Worm (Caenorhabditis elegans): ENCODE data around the gene M153.3.

Gene M153.3

DNA sequence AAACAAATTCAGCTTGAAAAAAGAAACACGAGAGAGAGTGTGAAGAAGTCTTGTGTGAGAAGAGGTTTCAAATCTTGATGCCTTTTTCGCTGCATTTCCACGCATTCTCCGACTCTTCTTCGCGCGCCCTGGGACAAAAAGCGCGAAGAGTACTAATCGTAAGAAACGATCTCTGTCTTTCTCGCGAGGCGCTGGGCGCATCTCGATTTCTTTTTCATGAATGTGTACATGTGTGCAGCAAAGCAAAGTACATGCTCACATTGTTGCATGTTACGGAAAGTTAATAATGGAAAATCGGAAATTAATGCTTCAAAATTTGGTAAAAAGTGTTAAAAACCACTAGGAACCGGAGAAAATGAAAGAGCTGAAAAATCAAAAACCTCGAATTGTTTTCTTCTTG, 34.9 kb downstream of the M153.3 start:
- TF ChIP-seq ceh-9 (tag; optimal IDR thresholded peaks at IDR 0.05): no peak
- TF ChIP-seq che-1 (tag; optimal IDR thresholded peaks at IDR 0.05): no peak
- no peak for TF ChIP-seq fkh-6 (tag; optimal IDR thresholded peaks at IDR 0.05)
- no peak for TF ChIP-seq pax-1 (tag; optimal IDR thresholded peaks at IDR 0.05)
- TF ChIP-seq npax-4 (tag; optimal IDR thresholded peaks at IDR 0.05): no peak
- no peak for TF ChIP-seq hlh-30 (tag; optimal IDR thresholded peaks at IDR 0.05; ENCODE audit: insufficient read depth)
- TF ChIP-seq dve-1 (tag; optimal IDR thresholded peaks at IDR 0.05): no peak
- no peak for TF ChIP-seq eyg-1 (tag; optimal IDR thresholded peaks at IDR 0.05)
- TF ChIP-seq fkh-10 (GFP tag; optimal IDR thresholded peaks at IDR 0.05): no peak
- TF ChIP-seq ceh-45 (GFP tag; IDR thresholded peaks at IDR 0.05): no peak

DNA sequence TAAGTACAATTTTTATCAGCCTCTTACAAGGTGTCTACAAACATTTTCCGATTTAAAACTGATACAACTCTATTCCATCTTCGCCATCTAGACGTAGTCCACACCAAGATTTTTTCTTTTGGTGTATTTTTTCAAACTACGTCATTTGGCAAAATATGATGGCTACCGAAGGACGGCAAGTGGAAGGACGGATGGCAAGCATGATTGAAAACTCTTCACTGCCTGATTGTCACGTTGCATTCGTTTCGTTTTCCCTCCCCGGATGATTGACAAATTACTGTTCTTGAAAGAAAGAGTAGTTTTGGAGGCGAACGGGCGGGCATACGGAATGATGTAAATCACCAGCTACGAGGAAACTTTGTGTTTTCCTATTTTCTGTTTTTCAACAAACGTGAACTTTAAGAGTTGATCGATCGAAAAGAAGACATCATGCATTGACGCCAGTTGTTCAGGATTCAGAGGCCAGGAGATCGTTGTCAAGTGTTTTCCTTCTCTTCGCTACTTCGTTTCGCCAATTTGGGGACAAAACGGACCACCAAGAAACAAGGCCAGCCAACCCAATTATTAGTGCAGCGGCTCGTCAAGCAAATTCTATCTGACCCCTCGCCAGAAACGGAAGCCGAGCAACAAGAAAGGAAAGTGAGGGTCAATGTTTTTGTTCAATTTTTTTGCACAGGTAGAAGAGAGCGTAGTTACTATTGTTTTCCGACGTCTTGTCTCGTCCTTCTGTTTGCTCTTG, 35.9 kb downstream of the M153.3 start:
- TF ChIP-seq pha-4 (tag; optimal IDR thresholded peaks at IDR 0.05): no peak
- TF ChIP-seq unc-42 (tag; optimal IDR thresholded peaks at IDR 0.05): peak; percentile 25
- no peak for TF ChIP-seq eyg-1 (tag; optimal IDR thresholded peaks at IDR 0.05)
- no peak for TF ChIP-seq lim-6 (tag; optimal IDR thresholded peaks at IDR 0.05)

DNA sequence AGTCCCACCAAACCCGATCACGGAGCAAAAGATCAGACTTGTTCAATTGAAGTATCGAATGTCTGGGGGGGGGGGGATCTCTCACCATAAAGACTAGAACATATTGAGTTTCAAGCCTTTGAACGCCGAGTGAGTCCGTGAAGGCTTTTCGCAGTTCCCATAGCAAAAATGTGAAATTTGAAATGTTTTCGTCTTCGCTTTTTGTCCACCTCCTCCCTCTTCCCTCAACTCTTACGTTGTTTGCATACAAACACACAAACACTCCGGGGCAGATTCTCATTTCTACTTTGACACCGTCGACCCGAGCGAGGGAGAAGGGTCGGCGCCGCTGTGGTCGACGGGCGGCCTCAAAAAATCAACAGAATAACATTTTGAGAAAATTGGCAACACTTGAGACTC, 36.4 kb downstream of the M153.3 start:
- no peak for TF ChIP-seq elt-2 (tag; optimal IDR thresholded peaks at IDR 0.05)
- TF ChIP-seq sdc-2 (tag; optimal IDR thresholded peaks at IDR 0.05): no peak
- TF ChIP-seq fax-1 (tag; optimal IDR thresholded peaks at IDR 0.05): no peak
- TF ChIP-seq ama-1 (optimal IDR thresholded peaks at IDR 0.05): no peak
- TF ChIP-seq sox-2 (GFP tag; IDR thresholded peaks at IDR 0.05): no peak
- no peak for TF ChIP-seq pha-4 (tag; optimal IDR thresholded peaks at IDR 0.05)
- no peak for TF ChIP-seq madf-2 (tag; optimal IDR thresholded peaks at IDR 0.05)
- TF ChIP-seq ahr-1 (tag; optimal IDR thresholded peaks at IDR 0.05): no peak
- no peak for TF ChIP-seq tbx-7 (tag; optimal IDR thresholded peaks at IDR 0.05)
- no peak for TF ChIP-seq ceh-2 (tag; optimal IDR thresholded peaks at IDR 0.05)
- peak; percentile 33 for TF ChIP-seq ceh-22 (tag; optimal IDR thresholded peaks at IDR 0.05)
- no peak for TF ChIP-seq K09A11.1 (tag; optimal IDR thresholded peaks at IDR 0.05; ENCODE audit: insufficient read depth)
- TF ChIP-seq ceh-6 (GFP tag; optimal IDR thresholded peaks at IDR 0.05): no peak
- TF ChIP-seq C38D4.7 (GFP tag; optimal IDR thresholded peaks at IDR 0.05): no peak
- no peak for TF ChIP-seq ttx-3 (tag; optimal IDR thresholded peaks at IDR 0.05)
- no peak for TF ChIP-seq pros-1 (tag; optimal IDR thresholded peaks at IDR 0.05)
- TF ChIP-seq fkh-6 (tag; optimal IDR thresholded peaks at IDR 0.05): no peak
- TF ChIP-seq dve-1 (tag; optimal IDR thresholded peaks at IDR 0.05): no peak
- TF ChIP-seq ceh-45 (GFP tag; IDR thresholded peaks at IDR 0.05): no peak
- no peak for TF ChIP-seq unc-3 (GFP tag; conservative IDR thresholded peaks at IDR 0.05)
- no peak for TF ChIP-seq unc-3 (tag; optimal IDR thresholded peaks at IDR 0.05)
- peak; percentile 99 for TF ChIP-seq ceh-34 (tag; optimal IDR thresholded peaks at IDR 0.05)
- TF ChIP-seq ceh-19 (GFP tag; optimal IDR thresholded peaks at IDR 0.05): peak; percentile 84
- no peak for TF ChIP-seq zip-5 (tag; optimal IDR thresholded peaks at IDR 0.05)
- no peak for TF ChIP-seq pag-3 (tag; optimal IDR thresholded peaks at IDR 0.05; ENCODE audit: borderline replicate concordance)
- no peak for TF ChIP-seq mec-3 (tag; optimal IDR thresholded peaks at IDR 0.05; ENCODE audit: borderline replicate concordance)
- TF ChIP-seq npax-4 (tag; optimal IDR thresholded peaks at IDR 0.05): no peak
- peak; percentile 21 for TF ChIP-seq pha-2 (tag; optimal IDR thresholded peaks at IDR 0.05)
- TF ChIP-seq C08G9.2 (tag; optimal IDR thresholded peaks at IDR 0.05): no peak
- no peak for TF ChIP-seq dmd-4 (tag; optimal IDR thresholded peaks at IDR 0.05; ENCODE audit: borderline replicate concordance)
- TF ChIP-seq hlh-13 (GFP tag; optimal IDR thresholded peaks at IDR 0.05): no peak
- TF ChIP-seq ets-4 (tag; optimal IDR thresholded peaks at IDR 0.05): no peak
- TF ChIP-seq hlh-8 (tag; optimal IDR thresholded peaks at IDR 0.05): no peak
- no peak for TF ChIP-seq ceh-30 (tag; optimal IDR thresholded peaks at IDR 0.05)
- TF ChIP-seq hlh-30 (tag; optimal IDR thresholded peaks at IDR 0.05; ENCODE audit: insufficient read depth): no peak
- peak; percentile 2 for TF ChIP-seq tbx-2 (tag; optimal IDR thresholded peaks at IDR 0.05)
- no peak for TF ChIP-seq sox-4 (tag; optimal IDR thresholded peaks at IDR 0.05)

All from whole organism, late embryonic.